Worm (Caenorhabditis elegans) whole organism, mixed stage, embryonic: Measurements from ENCODE around the gene cab-1.

Source experiments
- blmp-1 ChIP-seq: fragments of 150-350 bp; optimal IDR thresholded peaks from 2 replicates; lab custom pipeline; 2014; ENCODE audit warnings: missing biosample characterization, missing genetic modification characterization
- ceh-83 ChIP-seq: fragments of 200-800 bp; sonication (Bioruptor generic); optimal IDR thresholded peaks from 2 replicates; lab custom pipeline; 2018; ENCODE audit warnings: mild to moderate bottlenecking, missing genetic modification characterization, missing compliant biosample characterization
- cnd-1 ChIP-seq: fragments of 200-800 bp; sonication (Bioruptor generic); optimal IDR thresholded peaks from 2 replicates; lab custom pipeline; 2018; ENCODE audit warnings: mild to moderate bottlenecking, missing genetic modification characterization, missing compliant biosample characterization
- elt-3 ChIP-seq: fragments of 150-350 bp; optimal IDR thresholded peaks from 2 replicates; lab custom pipeline; 2014; ENCODE audit warnings: missing biosample characterization, missing genetic modification characterization
- lin-13 ChIP-seq: fragments of 150-350 bp; optimal IDR thresholded peaks from 2 replicates; lab custom pipeline; 2014; ENCODE audit warnings: missing biosample characterization, missing genetic modification characterization
- lsy-2 ChIP-seq: fragments of 150-350 bp; optimal IDR thresholded peaks from 2 replicates; lab custom pipeline; 2014; ENCODE audit warnings: missing biosample characterization, missing genetic modification characterization
- mep-1 ChIP-seq: fragments of 150-350 bp; optimal IDR thresholded peaks from 2 replicates; lab custom pipeline; 2017; ENCODE audit warnings: missing biosample characterization, missing genetic modification reagents, missing genetic modification characterization, inconsistent platforms
- nhr-237 ChIP-seq: fragments of 150-350 bp; optimal IDR thresholded peaks from 2 replicates; lab custom pipeline; 2014; ENCODE audit warnings: missing biosample characterization, missing genetic modification characterization
- nhr-28 ChIP-seq: fragments of 150-350 bp; optimal IDR thresholded peaks from 2 replicates; lab custom pipeline; 2014; ENCODE audit warnings: missing biosample characterization, missing genetic modification characterization
- pha-4 ChIP-seq: fragments of 150-350 bp; optimal IDR thresholded peaks from 2 replicates; lab custom pipeline; 2018; ENCODE audit warnings: missing biosample characterization, missing genetic modification reagents, missing genetic modification characterization
- sptf-1 ChIP-seq: sonication (generic microtip); optimal IDR thresholded peaks from 2 replicates; lab custom pipeline; 2017; ENCODE audit warnings: mild to moderate bottlenecking, missing genetic modification characterization, moderate library complexity, missing compliant biosample characterization
- zip-8 ChIP-seq: fragments of 150-350 bp; optimal IDR thresholded peaks from 2 replicates; lab custom pipeline; 2014; ENCODE audit warnings: missing biosample characterization, missing genetic modification characterization
- ztf-11 ChIP-seq: fragments of 150-350 bp; optimal IDR thresholded peaks from 2 replicates; lab custom pipeline; 2014; ENCODE audit warnings: missing biosample characterization, missing genetic modification characterization

DNA sequence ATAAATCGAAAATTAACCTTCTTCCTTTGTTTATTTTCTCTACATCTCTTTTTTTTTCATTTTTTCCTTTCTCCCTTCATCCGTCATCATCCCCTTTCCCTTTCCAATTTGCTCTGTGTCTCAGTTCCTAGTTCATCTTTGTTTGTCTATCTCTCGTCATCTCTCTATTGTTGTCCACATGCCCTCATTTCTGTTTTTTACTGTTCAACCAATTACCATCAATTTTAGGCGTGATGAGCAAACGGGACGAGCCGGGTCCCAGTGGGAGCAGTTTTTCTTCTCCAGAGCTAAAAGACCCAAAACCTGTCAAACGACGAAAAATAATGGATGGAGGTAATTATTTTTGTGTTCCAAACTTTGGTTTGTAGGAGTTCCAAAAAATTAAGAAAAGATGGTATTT is 22.7 kb upstream of the cab-1 start, which contains the start of gene C23H4.6:
- TF ChIP-seq ceh-83 (GFP tag; lab: Kevin White, UChicago) (no peak), cnd-1 (tag; lab: Kevin White, UChicago) (no peak), ztf-11 (tag; lab: Kevin White, UChicago) (no peak), nhr-237 (tag; lab: Kevin White, UChicago) (no peak), blmp-1 (tag; lab: Kevin White, UChicago) (no peak), mep-1 (no peak), lsy-2 (tag; lab: Kevin White, UChicago) (no peak), elt-3 (tag; lab: Kevin White, UChicago) (no peak), pha-4 (tag; lab: Kevin White, UChicago) (no peak), lin-13 (no peak), nhr-28 (tag; lab: Kevin White, UChicago) (no peak), sptf-1 (no peak), zip-8 (no peak)
